Fruit fly (Drosophila melanogaster) whole organism, embryonic: Measurements from ENCODE around the gene Tcs4.

Source experiments
- Adf1 ChIP-seq: fragments of 200-800 bp; sonication (Bioruptor generic); IDR thresholded peaks from 2 replicates; pipeline ENCODE4 v1.3.6; 2022; ENCODE audit warnings: missing biosample characterization, missing genetic modification characterization
- Asciz ChIP-seq: fragments of 200-800 bp; sonication (Bioruptor generic); optimal IDR thresholded peaks from 2 replicates; lab custom pipeline; 2017; ENCODE audit warnings: missing biosample characterization, mild to moderate bottlenecking, missing genetic modification characterization, missing genetic modification reagents
- Atf-2 ChIP-seq: fragments of 200-800 bp; sonication (Bioruptor generic); optimal IDR thresholded peaks from 2 replicates; lab custom pipeline; 2016; ENCODE audit warnings: missing biosample characterization, missing genetic modification characterization
- Bdp1 ChIP-seq: fragments of 200-800 bp; sonication (Bioruptor generic); optimal IDR thresholded peaks from 3 replicates; lab custom pipeline; 2016; ENCODE audit warnings: missing biosample characterization, missing genetic modification characterization
- CG10147 ChIP-seq: fragments of 200-800 bp; sonication (Bioruptor generic); optimal IDR thresholded peaks from 2 replicates; lab custom pipeline; 2019; ENCODE audit warnings: missing biosample characterization, mild to moderate bottlenecking, missing genetic modification characterization, moderate library complexity
- CG1024 ChIP-seq: fragments of 200-800 bp; sonication (Bioruptor generic); IDR thresholded peaks from 2 replicates; pipeline ENCODE4 v1.3.6; 2022; ENCODE audit warnings: missing biosample characterization, missing genetic modification characterization
- CG10654 ChIP-seq: fragments of 200-800 bp; sonication (Bioruptor generic); optimal IDR thresholded peaks from 2 replicates; lab custom pipeline; 2016; ENCODE audit warnings: missing biosample characterization, missing genetic modification characterization
- CG11696 ChIP-seq: fragments of 200-800 bp; sonication (Bioruptor generic); IDR thresholded peaks from 2 replicates; pipeline ENCODE4 v1.3.6; 2022; ENCODE audit warnings: missing biosample characterization, missing genetic modification characterization
- CG12299 ChIP-seq: fragments of 200-800 bp; sonication (Bioruptor generic); optimal IDR thresholded peaks from 2 replicates; lab custom pipeline; 2018; ENCODE audit warnings: missing biosample characterization, mild to moderate bottlenecking, missing genetic modification characterization
- CG12391 ChIP-seq: fragments of 200-800 bp; sonication (Bioruptor generic); optimal IDR thresholded peaks from 3 replicates; lab custom pipeline; 2018; ENCODE audit warnings: missing biosample characterization, mild to moderate bottlenecking, missing genetic modification characterization, moderate library complexity
- CG13296 ChIP-seq: fragments of 200-800 bp; sonication (Bioruptor generic); optimal IDR thresholded peaks from 3 replicates; lab custom pipeline; 2018; ENCODE audit warnings: missing biosample characterization, mild to moderate bottlenecking, missing genetic modification characterization
- CG17186 ChIP-seq: fragments of 200-800 bp; sonication (Bioruptor generic); optimal IDR thresholded peaks from 3 replicates; lab custom pipeline; 2017; ENCODE audit warnings: missing biosample characterization, missing genetic modification reagents, missing genetic modification characterization
- CG17612 ChIP-seq: fragments of 200-800 bp; sonication (Bioruptor generic); IDR thresholded peaks from 2 replicates; pipeline ENCODE4 v1.3.6; 2022; ENCODE audit warnings: missing biosample characterization, missing genetic modification characterization
- CG18476 ChIP-seq: fragments of 200-800 bp; sonication (Bioruptor generic); optimal IDR thresholded peaks from 2 replicates; lab custom pipeline; 2016; ENCODE audit warnings: missing biosample characterization, mild to moderate bottlenecking, missing genetic modification characterization
- CG2875 ChIP-seq: fragments of 200-800 bp; sonication (Bioruptor generic); optimal IDR thresholded peaks from 2 replicates; lab custom pipeline; 2017; ENCODE audit warnings: missing biosample characterization, mild to moderate bottlenecking, missing genetic modification characterization, missing genetic modification reagents
- CG3065 ChIP-seq: fragments of 200-800 bp; sonication (Bioruptor generic); optimal IDR thresholded peaks from 2 replicates; lab custom pipeline; 2016; ENCODE audit warnings: missing biosample characterization, missing genetic modification characterization
- CG3163 ChIP-seq: fragments of 200-800 bp; sonication (Bioruptor generic); optimal IDR thresholded peaks from 3 replicates; lab custom pipeline; 2016; ENCODE audit warnings: missing biosample characterization, missing genetic modification characterization
- CG4424 ChIP-seq: fragments of 200-800 bp; sonication (Bioruptor generic); optimal IDR thresholded peaks from 3 replicates; lab custom pipeline; 2016; ENCODE audit warnings: missing biosample characterization, missing genetic modification characterization
- CG4617 ChIP-seq: fragments of 200-800 bp; sonication (Bioruptor generic); optimal IDR thresholded peaks from 3 replicates; lab custom pipeline; 2016; ENCODE audit warnings: missing biosample characterization, missing genetic modification characterization, borderline replicate concordance
- CG4820 ChIP-seq: fragments of 200-800 bp; sonication (Bioruptor generic); optimal IDR thresholded peaks from 3 replicates; lab custom pipeline; 2016; ENCODE audit warnings: missing biosample characterization, missing genetic modification characterization
- CG7372 ChIP-seq: fragments of 200-800 bp; sonication (Bioruptor generic); IDR thresholded peaks from 2 replicates; pipeline ENCODE4 v1.3.6; 2022; ENCODE audit warnings: missing biosample characterization, missing genetic modification characterization
- CG7556 ChIP-seq: fragments of 200-800 bp; sonication (Bioruptor generic); optimal IDR thresholded peaks from 2 replicates; lab custom pipeline; 2017; ENCODE audit warnings: missing biosample characterization, mild to moderate bottlenecking, missing genetic modification characterization
- CG8281 ChIP-seq: fragments of 200-800 bp; sonication (Bioruptor generic); optimal IDR thresholded peaks from 2 replicates; lab custom pipeline; 2018; ENCODE audit warnings: missing biosample characterization, mild to moderate bottlenecking, missing genetic modification characterization, moderate library complexity
- CG8388 ChIP-seq: fragments of 200-800 bp; sonication (Bioruptor generic); optimal IDR thresholded peaks from 2 replicates; lab custom pipeline; 2019; ENCODE audit warnings: missing biosample characterization, mild to moderate bottlenecking, missing genetic modification characterization, moderate library complexity
- CG9437 ChIP-seq: fragments of 200-800 bp; sonication (Bioruptor generic); optimal IDR thresholded peaks from 2 replicates; lab custom pipeline; 2018; ENCODE audit warnings: missing biosample characterization, mild to moderate bottlenecking, missing genetic modification characterization
- CTCF ChIP-seq: fragments of 200-800 bp; sonication (Bioruptor generic); optimal IDR thresholded peaks from 2 replicates; lab custom pipeline; 2017; ENCODE audit warnings: missing biosample characterization, mild to moderate bottlenecking, missing genetic modification characterization, moderate library complexity
- Dbx ChIP-seq: fragments of 200-800 bp; sonication (Bioruptor generic); IDR thresholded peaks from 3 replicates; pipeline ENCODE4 v1.3.6; 2022; ENCODE audit warnings: missing biosample characterization, missing genetic modification characterization
- Dp ChIP-seq: fragments of 200-800 bp; sonication (Bioruptor generic); optimal IDR thresholded peaks from 2 replicates; lab custom pipeline; 2018; ENCODE audit warnings: missing biosample characterization, mild to moderate bottlenecking, missing genetic modification characterization, moderate library complexity
- Eip74EF ChIP-seq, 2 experiments: fragments of 200-800 bp in 1 of 2; fragments of >200 bp in 1 of 2; sonication (Bioruptor generic) in 1 of 2; optimal IDR thresholded peaks; 2 replicates each; lab custom pipeline; 2017 to 2019; ENCODE audit warnings: missing biosample characterization in 2 of 2, missing genetic modification characterization in 2 of 2, mild to moderate bottlenecking in 1 of 2, moderate library complexity in 1 of 2
- Fer3 ChIP-seq: fragments of 200-800 bp; sonication (Bioruptor generic); optimal IDR thresholded peaks from 2 replicates; lab custom pipeline; 2018; ENCODE audit warnings: missing biosample characterization, mild to moderate bottlenecking, missing genetic modification characterization, moderate library complexity
- H15 ChIP-seq: fragments of 200-800 bp; sonication (Bioruptor generic); IDR thresholded peaks from 3 replicates; pipeline ENCODE4 v1.3.6; 2022; ENCODE audit warnings: missing biosample characterization, missing genetic modification characterization
- HHEX ChIP-seq: fragments of 200-800 bp; sonication (Bioruptor generic); optimal IDR thresholded peaks from 3 replicates; lab custom pipeline; 2017; ENCODE audit warnings: missing biosample characterization, mild to moderate bottlenecking, missing genetic modification characterization, missing genetic modification reagents
- HLH54F ChIP-seq: fragments of 200-800 bp; sonication (Bioruptor generic); optimal IDR thresholded peaks from 3 replicates; lab custom pipeline; 2016; ENCODE audit warnings: missing biosample characterization, missing genetic modification characterization
- Hey ChIP-seq: fragments of 200-800 bp; sonication (Bioruptor generic); optimal IDR thresholded peaks from 3 replicates; lab custom pipeline; 2018; ENCODE audit warnings: missing biosample characterization, mild to moderate bottlenecking, missing genetic modification characterization
- Lpt ChIP-seq: fragments of >200 bp; optimal IDR thresholded peaks from 2 replicates; lab custom pipeline; 2018; ENCODE audit warnings: missing biosample characterization, missing genetic modification characterization
- MTF-1 ChIP-seq: fragments of 200-800 bp; sonication (Bioruptor generic); optimal IDR thresholded peaks from 2 replicates; lab custom pipeline; 2018; ENCODE audit warnings: missing biosample characterization, mild to moderate bottlenecking, missing genetic modification characterization, borderline replicate concordance
- NC2β ChIP-seq: fragments of 200-800 bp; sonication (Bioruptor generic); optimal IDR thresholded peaks from 2 replicates; lab custom pipeline; 2016; ENCODE audit warnings: missing biosample characterization, missing genetic modification characterization
- Stat92E ChIP-seq, 3 experiments: fragments of >200 bp in 2 of 3; fragments of 200-800 bp in 1 of 3; sonication (Bioruptor generic) in 1 of 3; optimal IDR thresholded peaks; 2 replicates each; lab custom pipeline; 2017 to 2019; ENCODE audit warnings: missing biosample characterization in 3 of 3, missing genetic modification characterization in 3 of 3, mild to moderate bottlenecking in 1 of 3, moderate library complexity in 1 of 3
- bbx ChIP-seq: fragments of 200-800 bp; sonication (Bioruptor generic); IDR thresholded peaks from 2 replicates; pipeline ENCODE4 v1.3.6; 2022; ENCODE audit warnings: missing biosample characterization, missing genetic modification characterization; ENCODE audit not compliant: partially characterized antibody
- dpn ChIP-seq, 2 experiments: fragments of 200-800 bp; sonication (Bioruptor generic); optimal IDR thresholded peaks; 3 replicates each; lab custom pipeline; 2016; ENCODE audit warnings: missing biosample characterization in 2 of 2, missing genetic modification characterization in 2 of 2
- emc ChIP-seq: fragments of 200-800 bp; sonication (Bioruptor generic); optimal IDR thresholded peaks from 2 replicates; lab custom pipeline; 2016; ENCODE audit warnings: missing biosample characterization, missing genetic modification characterization
- gem ChIP-seq: fragments of 200-800 bp; sonication (Bioruptor generic); optimal IDR thresholded peaks from 2 replicates; lab custom pipeline; 2019; ENCODE audit warnings: missing biosample characterization, mild to moderate bottlenecking, missing genetic modification characterization, moderate library complexity
- grn ChIP-seq: fragments of 200-800 bp; sonication (Bioruptor generic); optimal IDR thresholded peaks from 3 replicates; lab custom pipeline; 2017; ENCODE audit warnings: missing biosample characterization, missing genetic modification characterization
- h ChIP-seq: fragments of >200 bp; optimal IDR thresholded peaks from 2 replicates; lab custom pipeline; 2017
- jing ChIP-seq: fragments of 200-800 bp; sonication (Bioruptor generic); optimal IDR thresholded peaks from 2 replicates; lab custom pipeline; 2018; ENCODE audit warnings: missing biosample characterization, mild to moderate bottlenecking, missing genetic modification characterization
- lov ChIP-seq, 2 experiments: fragments of 200-800 bp in 1 of 2; fragments of >200 bp in 1 of 2; sonication (Bioruptor generic) in 1 of 2; IDR thresholded peaks in 1 of 2; optimal IDR thresholded peaks in 1 of 2; 2 replicates in 1 of 2; 3 replicates in 1 of 2; pipeline versions ENCODE4 v1.3.6 to Lab custom; 2017 to 2022; ENCODE audit warnings: missing biosample characterization in 1 of 2, missing genetic modification characterization in 1 of 2
- odd ChIP-seq: fragments of 200-800 bp; sonication (Bioruptor generic); optimal IDR thresholded peaks from 2 replicates; lab custom pipeline; 2017; ENCODE audit warnings: missing biosample characterization, mild to moderate bottlenecking, missing genetic modification characterization
- repo ChIP-seq: fragments of 200-800 bp; sonication (Bioruptor generic); optimal IDR thresholded peaks from 2 replicates; lab custom pipeline; 2016; ENCODE audit warnings: missing biosample characterization, missing genetic modification characterization
- unpg ChIP-seq: fragments of 200-800 bp; sonication (Bioruptor generic); optimal IDR thresholded peaks from 3 replicates; lab custom pipeline; 2018; ENCODE audit warnings: missing biosample characterization, mild to moderate bottlenecking, missing genetic modification characterization, moderate library complexity
- wdn ChIP-seq: fragments of 200-800 bp; sonication (Bioruptor generic); IDR thresholded peaks from 2 replicates; pipeline ENCODE4 v1.3.6; 2022; ENCODE audit warnings: missing biosample characterization, missing genetic modification characterization

Gene Tcs4

dm6 chrX:19744003-19744488 is 42.5 kb upstream of the Tcs4 start, which contains the start of the genes CG18809, COX6B, CG33932 and Rpp20:
Gene CG18809, minus strand, starts transcription at chrX:19744335.
Gene COX6B, minus strand, starts transcription at chrX:19744335.
Gene CG33932, plus strand, starts transcription at chrX:19744431.
Gene Rpp20, plus strand, starts transcription at chrX:19744431.
- TF ChIP-seq gem (no peak), h (lab: Kevin White, UChicago) (no peak), CG11696 (GFP tag; lab: Robert Waterston, UW) (no peak), CG12391 (peak; percentile 60), Hey (tag; lab: Kevin White, UChicago) (peak; percentile 46), CG8281 (tag; lab: Kevin White, UChicago) (no peak), bbx (GFP tag; lab: Robert Waterston, UW) (peak; percentile 97), CG7372 (GFP tag; lab: Robert Waterston, UW) (peak; percentile 47), Eip74EF (GFP tag; optimal IDR thresholded peaks at IDR 0.05; lab: Kevin White, UChicago) (no peak), CG10147 (GFP tag; lab: Kevin White, UChicago) (peak; percentile 11), NC2β (peak; percentile 86), Bdp1 (peak; percentile 63), Atf-2 (peak; percentile 27), CG9437 (no peak), CG10654 (peak; percentile 56), CG17612 (GFP tag; lab: Robert Waterston, UW) (peak; percentile 20; the same call in 1 of the 2 replicates), CG3163 (GFP tag; lab: Kevin White, UChicago) (peak; percentile 68), lov (optimal IDR thresholded peaks at IDR 0.05; lab: Kevin White, UChicago) (no peak), lov (GFP tag; IDR thresholded peaks at IDR 0.05; lab: Robert Waterston, UW) (0 out of 3 replicates have a peak, but pooled peaks have one; percentile 35), H15 (peak; percentile 37; the same call in 1 of the 3 replicates), CG18476 (GFP tag; lab: Kevin White, UChicago) (no peak), Dbx (GFP tag; lab: Robert Waterston, UW) (peak; percentile 90), MTF-1 (GFP tag; lab: Kevin White, UChicago) (no peak), unpg (GFP tag; lab: Kevin White, UChicago) (peak; percentile 31), wdn (GFP tag; lab: Robert Waterston, UW) (peak; percentile 66), CG3065 (GFP tag; lab: Kevin White, UChicago) (no peak), emc (peak; percentile 61), CG17186 (peak; percentile 70), CG12299 (no peak), Fer3 (tag; lab: Kevin White, UChicago) (peak; percentile 31), CG7556 (peak; percentile 3), grn (GFP tag; lab: Kevin White, UChicago) (peak; percentile 7), odd (GFP tag; lab: Kevin White, UChicago) (no peak), Adf1 (GFP tag; lab: Robert Waterston, UW) (peak; percentile 24; the same call in 1 of the 2 replicates), HHEX (GFP tag; lab: Kevin White, UChicago) (peak; percentile 54), CTCF (GFP tag; lab: Kevin White, UChicago) (peak; percentile 14), CG4617 (peak; percentile 93), CG4820 (GFP tag; lab: Kevin White, UChicago) (peak; percentile 28), HLH54F (GFP tag; lab: Kevin White, UChicago) (peak; percentile 70), Dp (GFP tag; lab: Kevin White, UChicago) (peak; percentile 52), Lpt (no peak), CG1024 (peak; percentile 25; the same call in 1 of the 2 replicates), CG8388 (GFP tag; lab: Kevin White, UChicago) (no peak), Stat92E (GFP tag; optimal IDR thresholded peaks at IDR 0.05; lab: Kevin White, UChicago) (peak in 1 of 3 experiments; percentile 54), CG4424 (GFP tag; lab: Kevin White, UChicago) (peak; percentile 50), CG13296 (peak; percentile 49), repo (GFP tag; lab: Kevin White, UChicago) (peak; percentile 72), Asciz (GFP tag; lab: Kevin White, UChicago) (no peak), jing (no peak), dpn (GFP tag; optimal IDR thresholded peaks at IDR 0.05; lab: Kevin White, UChicago) (peak; percentile 67 to 78), CG2875 (GFP tag; lab: Kevin White, UChicago) (no peak)
